Fruit fly (Drosophila melanogaster): Measurements from ENCODE around the gene spi.

spi gene

dm6 chr2L:19586436-19587333, 9.6 kb upstream of the spi start, which contains the start of gene Lar (continued):
- no peak for TF ChIP-seq ttk (GFP tag; IDR thresholded peaks at IDR 0.05)

dm6 chr2L:19583926-19584392, 6.8 kb upstream of the spi start, which contains the start of the genes PCNA2 and CG10366:
PCNA2 (minus strand) TSS chr2L:19583990.
CG10366 (plus strand) TSS chr2L:19584235.
- TF ChIP-seq Camta (GFP tag; optimal IDR thresholded peaks at IDR 0.05) (peak; percentile 51), zfh1 (GFP tag; IDR thresholded peaks at IDR 0.05) (peak; percentile 70; the same call in 2 of the 3 replicates), TFAM (GFP tag; optimal IDR thresholded peaks at IDR 0.05) (no peak), z (GFP tag; IDR thresholded peaks at IDR 0.05) (no peak), kni (GFP tag; optimal IDR thresholded peaks at IDR 0.05) (peak; percentile 42), tup (GFP tag; optimal IDR thresholded peaks at IDR 0.05) (peak; percentile 21), CG31441 (GFP tag; IDR thresholded peaks at IDR 0.05) (peak; percentile 54), trh (GFP tag; optimal IDR thresholded peaks at IDR 0.05) (peak; percentile 12), CG10321 (GFP tag; IDR thresholded peaks at IDR 0.05) (no peak), dpn (GFP tag; optimal IDR thresholded peaks at IDR 0.05) (peak; percentile 75 to 80), bab2 (GFP tag; optimal IDR thresholded peaks at IDR 0.05) (peak; percentile 77), h (optimal IDR thresholded peaks at IDR 0.05) (no peak), CG13287 (GFP tag; IDR thresholded peaks at IDR 0.05; ENCODE audit: partially characterized antibody) (peak; percentile 68), Atf3 (GFP tag; optimal IDR thresholded peaks at IDR 0.05) (peak; percentile 65), gsb-n (tag; optimal IDR thresholded peaks at IDR 0.05) (peak; percentile 75), pan (optimal IDR thresholded peaks at IDR 0.05) (no peak), pan (GFP tag; optimal IDR thresholded peaks at IDR 0.05 in 1 of 2, IDR thresholded peaks at IDR 0.05 in 1 of 2) (peak in 1 of 2 experiments; percentile 48), tna (GFP tag; IDR thresholded peaks at IDR 0.05; ENCODE audit: partially characterized antibody) (no peak), Dref (GFP tag; IDR thresholded peaks at IDR 0.05) (no peak), CG7271 (tag; optimal IDR thresholded peaks at IDR 0.05) (peak; percentile 50), toy (GFP tag; IDR thresholded peaks at IDR 0.05) (no peak), Side (GFP tag; optimal IDR thresholded peaks at IDR 0.05) (peak; percentile 71), crol (GFP tag; IDR thresholded peaks at IDR 0.05) (no peak), CG6683 (GFP tag; optimal IDR thresholded peaks at IDR 0.05) (no peak), CG13296 (GFP tag; optimal IDR thresholded peaks at IDR 0.05) (peak; percentile 64), CG9437 (GFP tag; optimal IDR thresholded peaks at IDR 0.05) (peak; percentile 28), B-H2 (GFP tag; optimal IDR thresholded peaks at IDR 0.05) (peak; percentile 70), Dbx (GFP tag; IDR thresholded peaks at IDR 0.05) (peak; percentile 57; the same call in 1 of the 3 replicates), sima (GFP tag; optimal IDR thresholded peaks at IDR 0.05) (no peak), Stat92E (GFP tag; optimal IDR thresholded peaks at IDR 0.05) (no peak), jing (GFP tag; optimal IDR thresholded peaks at IDR 0.05) (peak; percentile 1), row (GFP tag; IDR thresholded peaks at IDR 0.05) (peak; percentile 85), Sox100B (GFP tag; optimal IDR thresholded peaks at IDR 0.05) (no peak), sqz (GFP tag; optimal IDR thresholded peaks at IDR 0.05) (no peak), CG6689 (GFP tag; IDR thresholded peaks at IDR 0.05) (peak; percentile 57), CG4328 (GFP tag; optimal IDR thresholded peaks at IDR 0.05) (peak; percentile 50), Vsx1 (GFP tag; optimal IDR thresholded peaks at IDR 0.05) (no peak), pum (GFP tag; optimal IDR thresholded peaks at IDR 0.05) (peak; percentile 74), CG13894 (tag; optimal IDR thresholded peaks at IDR 0.05) (peak; percentile 0), CG18599 (GFP tag; optimal IDR thresholded peaks at IDR 0.05) (peak; percentile 59), CG12236 (GFP tag; optimal IDR thresholded peaks at IDR 0.05) (peak; percentile 48), CG33557 (GFP tag; optimal IDR thresholded peaks at IDR 0.05) (peak; percentile 58), CG17186 (GFP tag; optimal IDR thresholded peaks at IDR 0.05) (peak; percentile 71), CG4424 (GFP tag; optimal IDR thresholded peaks at IDR 0.05) (peak; percentile 50), CG17612 (GFP tag; IDR thresholded peaks at IDR 0.05) (no peak), CG15601 (tag; optimal IDR thresholded peaks at IDR 0.05) (peak; percentile 42)
